Worm (Caenorhabditis elegans) whole organism, mixed stage, embryonic: ENCODE measurements around the gene svh-2.

ENCODE experiments used
- bed-3 ChIP-seq: fragments of 200-800 bp; sonication (Bioruptor generic); optimal IDR thresholded peaks from 3 replicates; lab custom pipeline; 2018; ENCODE audit warnings: mild to moderate bottlenecking, missing genetic modification characterization, moderate library complexity, missing compliant biosample characterization
- ceh-39 ChIP-seq: fragments of 150-350 bp; optimal IDR thresholded peaks from 2 replicates; lab custom pipeline; 2014; ENCODE audit warnings: missing biosample characterization, missing genetic modification characterization
- ces-1 ChIP-seq: fragments of 150-350 bp; optimal IDR thresholded peaks from 2 replicates; lab custom pipeline; 2014; ENCODE audit warnings: missing biosample characterization, missing genetic modification reagents, missing genetic modification characterization
- elt-3 ChIP-seq: fragments of 150-350 bp; optimal IDR thresholded peaks from 2 replicates; lab custom pipeline; 2014; ENCODE audit warnings: missing biosample characterization, missing genetic modification characterization
- lin-13 ChIP-seq: fragments of 150-350 bp; optimal IDR thresholded peaks from 2 replicates; lab custom pipeline; 2014; ENCODE audit warnings: missing biosample characterization, missing genetic modification characterization
- lin-32 ChIP-seq: fragments of 200-800 bp; sonication (Bioruptor generic); optimal IDR thresholded peaks from 2 replicates; lab custom pipeline; 2018; ENCODE audit warnings: mild to moderate bottlenecking, missing genetic modification characterization, missing compliant biosample characterization
- lsy-2 ChIP-seq: fragments of 150-350 bp; optimal IDR thresholded peaks from 2 replicates; lab custom pipeline; 2014; ENCODE audit warnings: missing biosample characterization, missing genetic modification characterization
- nhr-12 ChIP-seq: fragments of 150-350 bp; optimal IDR thresholded peaks from 2 replicates; lab custom pipeline; 2014; ENCODE audit warnings: missing biosample characterization, missing genetic modification characterization
- nhr-237 ChIP-seq: fragments of 150-350 bp; optimal IDR thresholded peaks from 2 replicates; lab custom pipeline; 2014; ENCODE audit warnings: missing biosample characterization, missing genetic modification characterization
- pha-4 ChIP-seq: fragments of 150-350 bp; optimal IDR thresholded peaks from 2 replicates; lab custom pipeline; 2018; ENCODE audit warnings: missing biosample characterization, missing genetic modification reagents, missing genetic modification characterization
- sem-2 ChIP-seq: fragments of 200-800 bp; sonication (Bioruptor generic); optimal IDR thresholded peaks from 2 replicates; lab custom pipeline; 2018; ENCODE audit warnings: mild to moderate bottlenecking, missing genetic modification characterization, missing compliant biosample characterization
- snpc-4 ChIP-seq: fragments of 150-350 bp; optimal IDR thresholded peaks from 2 replicates; lab custom pipeline; 2014; ENCODE audit warnings: missing biosample characterization, missing genetic modification characterization
- unc-62 ChIP-seq: fragments of 150-350 bp; optimal IDR thresholded peaks from 2 replicates; lab custom pipeline; 2014; ENCODE audit warnings: missing biosample characterization, missing genetic modification reagents, missing genetic modification characterization
- ztf-11 ChIP-seq: fragments of 150-350 bp; optimal IDR thresholded peaks from 2 replicates; lab custom pipeline; 2014; ENCODE audit warnings: missing biosample characterization, missing genetic modification characterization

DNA sequence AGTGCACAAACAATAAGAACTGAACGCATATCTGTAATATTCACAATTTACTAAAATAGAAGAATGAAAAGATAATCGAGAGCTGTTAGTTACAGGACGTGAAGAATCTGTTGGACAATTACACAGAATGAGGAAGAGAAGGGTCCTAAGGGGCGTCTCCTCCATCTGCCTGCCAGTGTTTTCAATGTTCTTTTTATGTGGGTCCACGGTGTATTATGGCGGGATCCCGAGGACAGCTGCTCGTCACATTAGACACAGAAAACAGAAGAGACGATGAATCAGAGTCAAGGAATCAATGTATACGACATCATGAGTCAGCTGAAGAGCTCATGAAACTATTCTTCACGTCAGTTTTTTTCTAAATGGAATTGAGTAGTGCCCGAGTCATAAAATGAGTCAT lies 44.0 kb downstream of the svh-2 start, which contains the start of gene ttr-6:
- TF ChIP-seq lin-13 (no peak), elt-3 (tag; lab: Kevin White, UChicago) (no peak), unc-62 (GFP tag; lab: Kevin White, UChicago) (peak; percentile 56), ztf-11 (no peak), nhr-237 (tag; lab: Kevin White, UChicago) (no peak), nhr-12 (no peak), ces-1 (GFP tag; lab: Kevin White, UChicago) (no peak), pha-4 (tag; lab: Kevin White, UChicago) (no peak), snpc-4 (tag; lab: Kevin White, UChicago) (no peak), lin-32 (no peak), ceh-39 (no peak), lsy-2 (tag; lab: Kevin White, UChicago) (no peak), bed-3 (GFP tag; lab: Kevin White, UChicago) (no peak), sem-2 (no peak)
